Fruit fly (Drosophila melanogaster) whole organism, embryonic: ENCODE results near the gene sdt.
A peak's percentile ranks its signal among the peaks of the same experiment; 100 is the strongest.

Source experiments
- Antp ChIP-seq: fragments of 200-800 bp; sonication (Bioruptor generic); optimal IDR thresholded peaks from 3 replicates; lab custom pipeline; 2016; ENCODE audit warnings: missing biosample characterization, missing genetic modification characterization
- CG12104 ChIP-seq: fragments of 200-800 bp; sonication (Bioruptor generic); optimal IDR thresholded peaks from 3 replicates; lab custom pipeline; 2016; ENCODE audit warnings: missing biosample characterization, missing genetic modification characterization
- CG12219 ChIP-seq: fragments of 200-800 bp; sonication (Bioruptor generic); optimal IDR thresholded peaks from 3 replicates; lab custom pipeline; 2018; ENCODE audit warnings: missing biosample characterization, mild to moderate bottlenecking, missing genetic modification characterization
- CG12236 ChIP-seq: fragments of 200-800 bp; sonication (Bioruptor generic); optimal IDR thresholded peaks from 2 replicates; lab custom pipeline; 2016; ENCODE audit warnings: missing biosample characterization, missing genetic modification characterization
- CG13287 ChIP-seq: fragments of 200-800 bp; sonication (Bioruptor generic); IDR thresholded peaks from 2 replicates; pipeline ENCODE4 v1.3.6; 2022; ENCODE audit warnings: missing biosample characterization, missing genetic modification characterization; ENCODE audit not compliant: partially characterized antibody
- CG13624 ChIP-seq: fragments of 200-800 bp; sonication (Bioruptor generic); optimal IDR thresholded peaks from 2 replicates; lab custom pipeline; 2016; ENCODE audit warnings: missing biosample characterization, missing genetic modification characterization
- CG15514 ChIP-seq: fragments of 200-800 bp; sonication (Bioruptor generic); optimal IDR thresholded peaks from 3 replicates; lab custom pipeline; 2017; ENCODE audit warnings: missing biosample characterization, missing genetic modification characterization, mild to moderate bottlenecking, moderate library complexity, missing genetic modification reagents
- CG15601 ChIP-seq: fragments of 200-800 bp; sonication (Bioruptor generic); optimal IDR thresholded peaks from 3 replicates; lab custom pipeline; 2019; ENCODE audit warnings: missing biosample characterization, mild to moderate bottlenecking, missing genetic modification characterization, moderate library complexity
- CG1602 ChIP-seq: fragments of 200-800 bp; sonication (Bioruptor generic); optimal IDR thresholded peaks from 3 replicates; lab custom pipeline; 2016; ENCODE audit warnings: missing biosample characterization, missing genetic modification characterization
- CG16813 ChIP-seq: fragments of 200-800 bp; sonication (Bioruptor generic); IDR thresholded peaks from 3 replicates; pipeline ENCODE4 v1.3.6; 2022; ENCODE audit warnings: missing biosample characterization, missing genetic modification characterization; ENCODE audit not compliant: partially characterized antibody
- CG34422 ChIP-seq: fragments of 200-800 bp; sonication (Bioruptor generic); IDR thresholded peaks from 3 replicates; pipeline ENCODE4 v1.3.6; 2022; ENCODE audit warnings: missing biosample characterization, missing genetic modification characterization
- CG4854 ChIP-seq: fragments of 200-800 bp; sonication (Bioruptor generic); optimal IDR thresholded peaks from 2 replicates; lab custom pipeline; 2016; ENCODE audit warnings: missing biosample characterization, missing genetic modification characterization, inconsistent platforms
- CG8089 ChIP-seq: fragments of 200-800 bp; sonication (Bioruptor generic); optimal IDR thresholded peaks from 3 replicates; lab custom pipeline; 2016; ENCODE audit warnings: missing biosample characterization, missing genetic modification characterization
- CG8388 ChIP-seq: fragments of 200-800 bp; sonication (Bioruptor generic); optimal IDR thresholded peaks from 2 replicates; lab custom pipeline; 2019; ENCODE audit warnings: missing biosample characterization, mild to moderate bottlenecking, missing genetic modification characterization, moderate library complexity
- CG8924 ChIP-seq: fragments of 200-800 bp; optimal IDR thresholded peaks from 3 replicates; lab custom pipeline; 2019; ENCODE audit warnings: missing biosample characterization, mild to moderate bottlenecking, missing genetic modification characterization, moderate library complexity
- D19B ChIP-seq: fragments of 200-800 bp; sonication (Bioruptor generic); optimal IDR thresholded peaks from 2 replicates; lab custom pipeline; 2017; ENCODE audit warnings: missing biosample characterization, mild to moderate bottlenecking, missing genetic modification characterization
- Dip3 ChIP-seq: fragments of 200-800 bp; sonication (Bioruptor generic); optimal IDR thresholded peaks from 3 replicates; lab custom pipeline; 2016; ENCODE audit warnings: missing biosample characterization, missing genetic modification characterization
- Eip74EF ChIP-seq, 2 experiments: fragments of 200-800 bp in 1 of 2; fragments of >200 bp in 1 of 2; sonication (Bioruptor generic) in 1 of 2; optimal IDR thresholded peaks; 2 replicates each; lab custom pipeline; 2017 to 2019; ENCODE audit warnings: missing biosample characterization in 2 of 2, missing genetic modification characterization in 2 of 2, mild to moderate bottlenecking in 1 of 2, moderate library complexity in 1 of 2
- Elba2 ChIP-seq: fragments of 200-800 bp; sonication (Bioruptor generic); optimal IDR thresholded peaks from 3 replicates; lab custom pipeline; 2016; ENCODE audit warnings: missing biosample characterization, missing genetic modification characterization
- HLH3B ChIP-seq: fragments of 200-800 bp; sonication (Bioruptor generic); IDR thresholded peaks from 2 replicates; pipeline ENCODE4 v1.3.6; 2022; ENCODE audit warnings: missing biosample characterization, missing genetic modification characterization
- HmgZ ChIP-seq: fragments of 200-800 bp; sonication (Bioruptor generic); optimal IDR thresholded peaks from 2 replicates; lab custom pipeline; 2018; ENCODE audit warnings: missing biosample characterization, mild to moderate bottlenecking, missing genetic modification characterization
- Hr51 ChIP-seq, 2 experiments: fragments of 200-800 bp; sonication (Bioruptor generic); optimal IDR thresholded peaks; 2 replicates in 1 of 2; 3 replicates in 1 of 2; lab custom pipeline; 2016 to 2018; ENCODE audit warnings: missing biosample characterization in 2 of 2, missing genetic modification characterization in 2 of 2, mild to moderate bottlenecking in 1 of 2, moderate library complexity in 1 of 2
- Med ChIP-seq: fragments of 200-800 bp; sonication (Bioruptor generic); peaks from one replicate; lab custom pipeline; 2016; ENCODE audit warnings: missing biosample characterization, missing genetic modification characterization, mild to moderate bottlenecking, inconsistent platforms, moderate library complexity
- NFAT ChIP-seq: fragments of 200-800 bp; sonication (Bioruptor generic); IDR thresholded peaks from 2 replicates; pipeline ENCODE4 v1.3.6; 2022; ENCODE audit warnings: missing biosample characterization, missing genetic modification characterization
- Neu2 ChIP-seq: fragments of 200-800 bp; sonication (Bioruptor generic); optimal IDR thresholded peaks from 3 replicates; lab custom pipeline; 2016; ENCODE audit warnings: missing biosample characterization, missing genetic modification characterization, borderline replicate concordance
- Nf-YA ChIP-seq: fragments of 200-800 bp; sonication (Bioruptor generic); IDR thresholded peaks from 2 replicates; pipeline ENCODE4 v1.3.6; 2022; ENCODE audit warnings: missing biosample characterization, missing genetic modification characterization
- Oaz ChIP-seq: fragments of 200-800 bp; sonication (Bioruptor generic); IDR thresholded peaks from 2 replicates; pipeline ENCODE4 v1.3.6; 2022; ENCODE audit warnings: missing biosample characterization, missing genetic modification characterization
- Poxn ChIP-seq: fragments of 200-800 bp; sonication (Bioruptor generic); IDR thresholded peaks from 2 replicates; pipeline ENCODE4 v1.3.6; 2022; ENCODE audit warnings: missing biosample characterization, missing genetic modification characterization
- Ptx1 ChIP-seq: fragments of 200-800 bp; sonication (Bioruptor generic); IDR thresholded peaks from 2 replicates; pipeline ENCODE4 v1.3.6; 2022; ENCODE audit warnings: missing biosample characterization, missing genetic modification characterization
- Spps ChIP-seq: fragments of 200-800 bp; sonication (Bioruptor generic); optimal IDR thresholded peaks from 2 replicates; lab custom pipeline; 2018; ENCODE audit warnings: missing biosample characterization, mild to moderate bottlenecking, missing genetic modification characterization
- Xbp1 ChIP-seq: fragments of 200-800 bp; sonication (Bioruptor generic); optimal IDR thresholded peaks from 3 replicates; lab custom pipeline; 2016; ENCODE audit warnings: missing biosample characterization, mild to moderate bottlenecking, missing genetic modification characterization
- ara ChIP-seq: fragments of 200-800 bp; sonication (Bioruptor generic); IDR thresholded peaks from 2 replicates; pipeline ENCODE4 v1.3.6; 2022; ENCODE audit warnings: missing biosample characterization, missing genetic modification characterization
- chinmo ChIP-seq: fragments of 200-800 bp; sonication (Bioruptor generic); IDR thresholded peaks from 4 replicates; pipeline ENCODE4 v1.3.6; 2022; ENCODE audit warnings: missing biosample characterization, missing genetic modification characterization; ENCODE audit not compliant: partially characterized antibody
- chn ChIP-seq: fragments of 200-800 bp; sonication (Bioruptor generic); optimal IDR thresholded peaks from 2 replicates; lab custom pipeline; 2016; ENCODE audit warnings: missing biosample characterization, missing genetic modification characterization
- dan ChIP-seq: fragments of 200-800 bp; sonication (Bioruptor generic); IDR thresholded peaks from 2 replicates; pipeline ENCODE4 v1.3.6; 2022; ENCODE audit warnings: missing biosample characterization, missing genetic modification characterization
- dmrt99B ChIP-seq: fragments of 200-800 bp; sonication (Bioruptor generic); optimal IDR thresholded peaks from 2 replicates; lab custom pipeline; 2018; ENCODE audit warnings: missing biosample characterization, mild to moderate bottlenecking, missing genetic modification characterization, moderate library complexity
- fd64A ChIP-seq: fragments of 200-800 bp; sonication (Bioruptor generic); optimal IDR thresholded peaks from 3 replicates; lab custom pipeline; 2018; ENCODE audit warnings: missing biosample characterization, mild to moderate bottlenecking, missing genetic modification characterization
- ham ChIP-seq: fragments of 200-800 bp; sonication (Bioruptor generic); IDR thresholded peaks from 2 replicates; pipeline ENCODE4 v1.3.6; 2022; ENCODE audit warnings: missing biosample characterization, missing genetic modification characterization
- lmd ChIP-seq: fragments of 200-800 bp; sonication (Bioruptor generic); IDR thresholded peaks from 2 replicates; pipeline ENCODE4 v1.3.6; 2022; ENCODE audit warnings: missing biosample characterization, missing genetic modification characterization
- lola ChIP-seq, 3 experiments: fragments of >200 bp in 2 of 3; fragments of 200-800 bp in 1 of 3; sonication (Bioruptor generic) in 1 of 3; optimal IDR thresholded peaks; 2 replicates each; lab custom pipeline; 2017 to 2019; ENCODE audit warnings: missing biosample characterization in 3 of 3, missing genetic modification characterization in 3 of 3, mild to moderate bottlenecking in 1 of 3, moderate library complexity in 1 of 3
- mam ChIP-seq: fragments of 200-800 bp; sonication (Bioruptor generic); optimal IDR thresholded peaks from 3 replicates; lab custom pipeline; 2016; ENCODE audit warnings: missing biosample characterization, missing genetic modification characterization
- p53 ChIP-seq: fragments of 200-800 bp; sonication (Bioruptor generic); optimal IDR thresholded peaks from 2 replicates; lab custom pipeline; 2016; ENCODE audit warnings: missing biosample characterization, missing genetic modification characterization
- pfk ChIP-seq: fragments of 200-800 bp; sonication (Bioruptor generic); optimal IDR thresholded peaks from 2 replicates; lab custom pipeline; 2018; ENCODE audit warnings: missing biosample characterization, mild to moderate bottlenecking, missing genetic modification characterization, moderate library complexity
- scrt ChIP-seq: fragments of 200-800 bp; sonication (Bioruptor generic); optimal IDR thresholded peaks from 2 replicates; lab custom pipeline; 2018; ENCODE audit warnings: missing biosample characterization, mild to moderate bottlenecking, missing genetic modification characterization, moderate library complexity
- trem ChIP-seq: fragments of 200-800 bp; optimal IDR thresholded peaks from 3 replicates; lab custom pipeline; 2019; ENCODE audit warnings: missing biosample characterization, mild to moderate bottlenecking, missing genetic modification characterization, moderate library complexity
- unc-4 ChIP-seq: fragments of 200-800 bp; sonication (Bioruptor generic); IDR thresholded peaks from 2 replicates; pipeline ENCODE4 v1.3.6; 2022; ENCODE audit warnings: missing biosample characterization, missing genetic modification characterization; ENCODE audit not compliant: partially characterized antibody
- vnd ChIP-seq: fragments of 200-800 bp; sonication (Bioruptor generic); IDR thresholded peaks from 3 replicates; pipeline ENCODE4 v1.3.6; 2022; ENCODE audit warnings: missing biosample characterization, missing genetic modification characterization; ENCODE audit not compliant: partially characterized antibody
- zen2 ChIP-seq: fragments of 200-800 bp; sonication (Bioruptor generic); IDR thresholded peaks from 3 replicates; pipeline ENCODE4 v1.3.6; 2022; ENCODE audit warnings: missing biosample characterization, missing genetic modification characterization; ENCODE audit not compliant: partially characterized antibody
- zfh2 ChIP-seq: fragments of 200-800 bp; sonication (Bioruptor generic); optimal IDR thresholded peaks from 2 replicates; lab custom pipeline; 2016; ENCODE audit warnings: missing biosample characterization, missing genetic modification characterization

The sdt gene

dm6 chrX:8129204-8129997, 48.9 kb upstream of the sdt start, which contains the start of gene CG2116 (continued):
- TF ChIP-seq Oaz (no peak), Xbp1 (GFP tag; lab: Kevin White, UChicago) (no peak), CG15514 (GFP tag; lab: Kevin White, UChicago) (peak; percentile 59), chinmo (GFP tag; lab: Robert Waterston, UW) (peak; percentile 70), CG1602 (GFP tag; lab: Kevin White, UChicago) (no peak), Ptx1 (GFP tag; lab: Robert Waterston, UW) (no peak), Dip3 (GFP tag; lab: Kevin White, UChicago) (no peak), chn (GFP tag; lab: Kevin White, UChicago) (no peak), CG12219 (no peak), lmd (GFP tag; lab: Robert Waterston, UW) (no peak), ara (no peak), dmrt99B (tag; lab: Kevin White, UChicago) (no peak), zfh2 (GFP tag; lab: Kevin White, UChicago) (no peak), CG34422 (GFP tag; lab: Robert Waterston, UW) (0 out of 3 replicates have a peak, but pooled peaks have one; percentile 16), CG12104 (GFP tag; lab: Kevin White, UChicago) (no peak), Elba2 (no peak), ham (no peak), Antp (GFP tag; lab: Kevin White, UChicago) (no peak), Eip74EF (GFP tag; optimal IDR thresholded peaks at IDR 0.05; lab: Kevin White, UChicago) (no peak), pfk (GFP tag; lab: Kevin White, UChicago) (no peak), CG13287 (GFP tag; lab: Robert Waterston, UW) (peak; percentile 72), Neu2 (GFP tag; lab: Kevin White, UChicago) (no peak), NFAT (GFP tag; lab: Robert Waterston, UW) (no peak), CG12236 (GFP tag; lab: Kevin White, UChicago) (no peak), CG4854 (GFP tag; lab: Kevin White, UChicago) (no peak), Poxn (GFP tag; lab: Robert Waterston, UW) (no peak), D19B (GFP tag; lab: Kevin White, UChicago) (no peak), p53 (GFP tag; lab: Kevin White, UChicago) (no peak), CG8924 (no peak), HmgZ (tag; lab: Kevin White, UChicago) (no peak), CG8388 (GFP tag; lab: Kevin White, UChicago) (no peak), CG13624 (GFP tag; lab: Kevin White, UChicago) (no peak), fd64A (GFP tag; lab: Kevin White, UChicago) (no peak), Nf-YA (GFP tag; lab: Robert Waterston, UW) (no peak), CG8089 (GFP tag; lab: Kevin White, UChicago) (no peak), CG16813 (GFP tag; lab: Robert Waterston, UW) (peak; percentile 79), mam (GFP tag; lab: Kevin White, UChicago) (no peak), dan (GFP tag; lab: Robert Waterston, UW) (no peak), lola (GFP tag; optimal IDR thresholded peaks at IDR 0.05; lab: Kevin White, UChicago) (peak in 1 of 3 experiments; percentile 6), Med (GFP tag; lab: Kevin White, UChicago) (peak; percentile 74), Spps (tag; lab: Kevin White, UChicago) (no peak), scrt (GFP tag; lab: Kevin White, UChicago) (no peak), HLH3B (no peak), Hr51 (GFP tag; optimal IDR thresholded peaks at IDR 0.05; lab: Kevin White, UChicago) (no peak), trem (tag; lab: Kevin White, UChicago) (peak; percentile 36), zen2 (GFP tag; lab: Robert Waterston, UW) (peak; percentile 52; the same call in 1 of the 3 replicates), CG15601 (tag; lab: Kevin White, UChicago) (no peak), unc-4 (GFP tag; lab: Robert Waterston, UW) (peak; percentile 67; the same call in 1 of the 2 replicates), vnd (GFP tag; lab: Robert Waterston, UW) (peak; percentile 72)
